Fruit fly (Drosophila melanogaster) S2 (cell line): ENCODE results near the gene CG1738.
A peak's percentile ranks its signal among the peaks of the same experiment; 100 is the strongest.

ENCODE experiments used
- CG8478 ChIP-seq: fragments of >200 bp; optimal IDR thresholded peaks from 2 replicates; lab custom pipeline; 2018
- CTCF ChIP-seq, 2 experiments: fragments of >200 bp; optimal IDR thresholded peaks; 2 replicates each; lab custom pipeline; 2018

The CG1738 gene

dm6 chrX:11342771-11343170 lies 6.1 kb upstream of the CG1738 start:
- TF ChIP-seq CG8478 (no peak), CTCF (optimal IDR thresholded peaks at IDR 0.05; lab: Kevin White, UChicago) (no peak)

- TF ChIP-seq CG8478, result no peak
- TF ChIP-seq CTCF (optimal IDR thresholded peaks at IDR 0.05; lab: Kevin White, UChicago), result peak in 1 of 2 experiments; percentile 26
Observed at dm6 chrX:11347809-11348208, 1.0 kb upstream of the CG1738 start, which contains the start of the genes GCS1 and CG11756. Gene GCS1, minus strand, starts transcription at chrX:11348001. Gene CG11756, plus strand, starts transcription at chrX:11348120.

- TF ChIP-seq CG8478 (no peak), CTCF (optimal IDR thresholded peaks at IDR 0.05; lab: Kevin White, UChicago) (no peak)
Observed at dm6 chrX:11349780-11350179, 931 bp downstream of the CG1738 start, which contains the start of gene NdufV3. Gene NdufV3, plus strand, starts transcription at chrX:11349998.

dm6 chrX:11350505-11351327 lies 1.9 kb downstream of the CG1738 start, which contains the start of gene CG1737:
Gene CG1737, plus strand, starts transcription at chrX:11350608.
- no peak for TF ChIP-seq CTCF (optimal IDR thresholded peaks at IDR 0.05; lab: Kevin White, UChicago)
- TF ChIP-seq CG8478, result no peak

dm6 chrX:11351351-11351750 lies 2.5 kb downstream of the CG1738 start:
- TF ChIP-seq CG8478 (no peak), CTCF (optimal IDR thresholded peaks at IDR 0.05; lab: Kevin White, UChicago) (no peak)

dm6 chrX:11355708-11356174 lies 6.9 kb downstream of the CG1738 start, which contains the start of gene dsh:
Gene dsh, plus strand, starts transcription at chrX:11355881.
- no peak for TF ChIP-seq CG8478
- TF ChIP-seq CTCF (optimal IDR thresholded peaks at IDR 0.05; lab: Kevin White, UChicago), result no peak

- TF ChIP-seq CTCF (optimal IDR thresholded peaks at IDR 0.05; lab: Kevin White, UChicago) (no peak), CG8478 (no peak)
Observed at dm6 chrX:11356648-11357047, 7.8 kb downstream of the CG1738 start.

dm6 chrX:11359081-11359481 lies 10.2 kb downstream of the CG1738 start, which contains the start of gene Pa1:
Gene Pa1, plus strand, starts transcription at chrX:11359236.
- no peak for TF ChIP-seq CTCF (optimal IDR thresholded peaks at IDR 0.05; lab: Kevin White, UChicago)
- TF ChIP-seq CG8478, result no peak

dm6 chrX:11367783-11368509 lies 19.1 kb downstream of the CG1738 start, which contains the start of the genes hop and Tim8:
Gene hop, minus strand, starts transcription at chrX:11368098.
Gene Tim8, plus strand, starts transcription at chrX:11368445.
- TF ChIP-seq CG8478 (no peak), CTCF (optimal IDR thresholded peaks at IDR 0.05; lab: Kevin White, UChicago) (no peak)

- TF ChIP-seq CG8478 (no peak), CTCF (optimal IDR thresholded peaks at IDR 0.05; lab: Kevin White, UChicago) (no peak)
Observed at dm6 chrX:11369374-11369773, 20.5 kb downstream of the CG1738 start, which contains the start of gene dlg1. Gene dlg1, plus strand, starts transcription at chrX:11369665.

dm6 chrX:11370792-11371191 lies 21.9 kb downstream of the CG1738 start:
- TF ChIP-seq CG8478, result no peak
- no peak for TF ChIP-seq CTCF (optimal IDR thresholded peaks at IDR 0.05; lab: Kevin White, UChicago)

dm6 chrX:11371613-11372012 lies 22.8 kb downstream of the CG1738 start:
- TF ChIP-seq CG8478 (no peak), CTCF (optimal IDR thresholded peaks at IDR 0.05; lab: Kevin White, UChicago) (no peak)

- no peak for TF ChIP-seq CG8478
- no peak for TF ChIP-seq CTCF (optimal IDR thresholded peaks at IDR 0.05; lab: Kevin White, UChicago)
Observed at dm6 chrX:11372764-11373712, 24.2 kb downstream of the CG1738 start.

dm6 chrX:11374320-11374719 lies 25.5 kb downstream of the CG1738 start:
- TF ChIP-seq CG8478 (no peak), CTCF (optimal IDR thresholded peaks at IDR 0.05; lab: Kevin White, UChicago) (no peak)
